Worm (Caenorhabditis elegans) whole organism, L1 larva: ENCODE data around the gene thoc-7.

Experiments used
- F16B12.6 ChIP-seq: fragments of 150-350 bp; optimal IDR thresholded peaks from 2 replicates; lab custom pipeline; 2014; ENCODE audit warnings: missing biosample characterization, missing genetic modification characterization
- aha-1 ChIP-seq: fragments of 150-350 bp; optimal IDR thresholded peaks from 2 replicates; lab custom pipeline; 2014; ENCODE audit warnings: missing biosample characterization, missing genetic modification characterization
- elt-3 ChIP-seq, 6 experiments: fragments of 150-350 bp in 1 of 6; sonication (generic microtip); optimal IDR thresholded peaks; 2 replicates each; lab custom pipeline; 2017 to 2018; ENCODE audit warnings: missing biosample characterization in 6 of 6, missing genetic modification characterization in 6 of 6, inconsistent platforms in 1 of 6
- lin-14 ChIP-seq: fragments of 200-800 bp; sonication (Bioruptor generic); optimal IDR thresholded peaks from 2 replicates; lab custom pipeline; 2018; ENCODE audit warnings: mild to moderate bottlenecking, missing genetic modification characterization, moderate library complexity, missing compliant biosample characterization
- lin-39 ChIP-seq: fragments of 150-350 bp; optimal IDR thresholded peaks from 2 replicates; lab custom pipeline; 2014; ENCODE audit warnings: missing biosample characterization, missing genetic modification reagents, missing genetic modification characterization
- lsy-2 ChIP-seq, 2 experiments: fragments of 150-350 bp; optimal IDR thresholded peaks; 2 replicates each; lab custom pipeline; 2014; ENCODE audit warnings: missing biosample characterization in 2 of 2, missing genetic modification characterization in 2 of 2
- mdl-1 ChIP-seq, 2 experiments: fragments of 150-350 bp; optimal IDR thresholded peaks; 2 replicates each; lab custom pipeline; 2014 to 2017; ENCODE audit warnings: missing biosample characterization in 2 of 2, missing genetic modification characterization in 2 of 2, inconsistent platforms in 1 of 2
- nhr-11 ChIP-seq: fragments of 150-350 bp; optimal IDR thresholded peaks from 2 replicates; lab custom pipeline; 2014; ENCODE audit warnings: missing biosample characterization, missing genetic modification characterization
- nhr-12 ChIP-seq: sonication (generic microtip); optimal IDR thresholded peaks from 2 replicates; lab custom pipeline; 2017; ENCODE audit warnings: missing biosample characterization, missing genetic modification characterization
- nhr-237 ChIP-seq: fragments of 150-350 bp; optimal IDR thresholded peaks from 2 replicates; lab custom pipeline; 2014; ENCODE audit warnings: missing biosample characterization, missing genetic modification characterization
- nhr-77 ChIP-seq: fragments of 150-350 bp; optimal IDR thresholded peaks from 2 replicates; lab custom pipeline; 2014; ENCODE audit warnings: missing biosample characterization, missing genetic modification characterization
- unc-62 ChIP-seq: fragments of 150-350 bp; optimal IDR thresholded peaks from 2 replicates; lab custom pipeline; 2014; ENCODE audit warnings: missing biosample characterization, missing genetic modification reagents, missing genetic modification characterization
- ztf-11 ChIP-seq, 2 experiments: sonication (generic microtip); optimal IDR thresholded peaks; 2 replicates each; lab custom pipeline; 2016 to 2017; ENCODE audit warnings: missing genetic modification characterization in 2 of 2, missing biosample characterization in 1 of 2, missing compliant biosample characterization in 1 of 2

- TF ChIP-seq lin-39 (tag; lab: Kevin White, UChicago) (no peak), nhr-11 (tag; lab: Kevin White, UChicago) (no peak), nhr-77 (tag; lab: Kevin White, UChicago) (no peak), nhr-12 (tag; lab: Kevin White, UChicago) (no peak), lsy-2 (tag; optimal IDR thresholded peaks at IDR 0.05; lab: Kevin White, UChicago) (no peak), unc-62 (no peak), nhr-237 (no peak), elt-3 (tag; optimal IDR thresholded peaks at IDR 0.05; lab: Kevin White, UChicago) (no peak), aha-1 (tag; lab: Kevin White, UChicago) (no peak), lin-14 (no peak), F16B12.6 (tag; lab: Kevin White, UChicago) (no peak), ztf-11 (tag; optimal IDR thresholded peaks at IDR 0.05; lab: Kevin White, UChicago) (no peak), mdl-1 (tag; optimal IDR thresholded peaks at IDR 0.05; lab: Kevin White, UChicago) (no peak)
Observed at ce11 chrIV:13878738-13879137, 3.8 kb upstream of the thoc-7 start.
